Worm (Caenorhabditis elegans): ENCODE data around the gene Y57G11C.14.

Y57G11C.14 gene

ce11 chrIV:14826151-14826757 is 27.1 kb downstream of the Y57G11C.14 start:
- TF ChIP-seq egl-13 (tag; optimal IDR thresholded peaks at IDR 0.05) (no peak), nhr-85 (tag) (peak; percentile 31)

- TF ChIP-seq mdl-1 (tag; optimal IDR thresholded peaks at IDR 0.05) (no peak), fkh-8 (tag; optimal IDR thresholded peaks at IDR 0.05) (no peak), xbp-1 (tag; optimal IDR thresholded peaks at IDR 0.05) (no peak), blmp-1 (tag; optimal IDR thresholded peaks at IDR 0.05) (no peak), skn-1 (tag; optimal IDR thresholded peaks at IDR 0.05) (no peak)
These were observed 29.1 kb downstream of the Y57G11C.14 start for ce11 chrIV:14828218-14828617.

DNA sequence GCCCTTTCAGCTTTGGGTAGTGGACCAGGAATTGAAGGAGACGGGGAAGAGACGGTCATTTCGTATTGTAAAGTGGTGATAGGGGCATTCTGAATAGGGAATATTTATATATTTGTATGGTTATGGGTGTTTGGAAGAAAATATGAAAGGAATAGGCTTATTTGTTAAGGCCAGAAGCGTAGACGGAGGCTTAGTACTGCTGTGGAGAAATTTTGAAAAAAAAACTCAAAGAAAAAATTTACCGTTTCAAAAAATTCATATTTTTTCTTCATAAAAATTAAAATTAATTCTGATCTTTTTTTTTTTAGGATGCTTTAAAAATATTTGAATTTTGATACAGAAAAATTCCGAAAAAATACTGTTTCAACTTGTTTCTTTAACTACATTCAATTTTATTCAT is 29.9 kb downstream of the Y57G11C.14 start, which contains the start of gene hhat-2:
hhat-2 (minus strand) TSS at position 101 of the 400 bp plus-strand sequence.
- TF ChIP-seq C04F5.9 (tag; optimal IDR thresholded peaks at IDR 0.05) (no peak), unc-62 (GFP tag; optimal IDR thresholded peaks at IDR 0.05) (no peak), nhr-47 (tag; optimal IDR thresholded peaks at IDR 0.05) (no peak), hlh-17 (GFP tag; optimal IDR thresholded peaks at IDR 0.05; ENCODE audit: borderline replicate concordance) (no peak), unc-130 (tag; optimal IDR thresholded peaks at IDR 0.05) (no peak), snu-23 (GFP tag; optimal IDR thresholded peaks at IDR 0.05) (no peak), vab-15 (tag; optimal IDR thresholded peaks at IDR 0.05) (no peak), dsc-1 (tag; optimal IDR thresholded peaks at IDR 0.05) (no peak), lsy-2 (tag; optimal IDR thresholded peaks at IDR 0.05) (no peak), nhr-28 (tag; optimal IDR thresholded peaks at IDR 0.05) (no peak), fos-1 (tag; optimal IDR thresholded peaks at IDR 0.05) (no peak), fkh-8 (tag; optimal IDR thresholded peaks at IDR 0.05) (no peak), tlp-1 (tag; optimal IDR thresholded peaks at IDR 0.05) (no peak)

ce11 chrIV:14833537-14833936 is 34.4 kb downstream of the Y57G11C.14 start:
- TF ChIP-seq blmp-1 (tag; optimal IDR thresholded peaks at IDR 0.05) (peak; percentile 65), nhr-85 (tag) (peak; percentile 57), ceh-90 (tag; optimal IDR thresholded peaks at IDR 0.05) (no peak), nhr-76 (tag; optimal IDR thresholded peaks at IDR 0.05) (no peak), ceh-63 (GFP tag; optimal IDR thresholded peaks at IDR 0.05) (no peak), mep-1 (tag; optimal IDR thresholded peaks at IDR 0.05) (peak; percentile 34), lir-3 (tag; optimal IDR thresholded peaks at IDR 0.05; ENCODE audit: poor library complexity) (no peak), nhr-77 (tag; optimal IDR thresholded peaks at IDR 0.05) (no peak)

ce11 chrIV:14836885-14837284 is 37.8 kb downstream of the Y57G11C.14 start, which contains the start of gene Y57G11C.22:
Y57G11C.22 (plus strand) TSS chrIV:14837211.
- TF ChIP-seq nhr-19 (GFP tag; conservative IDR thresholded peaks at IDR 0.05) (peak; percentile 29), nhr-71 (tag; optimal IDR thresholded peaks at IDR 0.05) (peak; percentile 63), lin-39 (tag; optimal IDR thresholded peaks at IDR 0.05) (no peak), isw-1 (GFP tag; IDR thresholded peaks at IDR 0.05) (no peak; the same call in 1 of the 2 replicates), C34B4.2 (tag; optimal IDR thresholded peaks at IDR 0.05) (no peak), nhr-47 (tag; optimal IDR thresholded peaks at IDR 0.05) (peak; percentile 67), fkh-8 (tag; optimal IDR thresholded peaks at IDR 0.05) (peak; percentile 39), unc-86 (tag; optimal IDR thresholded peaks at IDR 0.05) (peak; percentile 63), ztf-4 (tag; optimal IDR thresholded peaks at IDR 0.05) (no peak), snu-23 (GFP tag; optimal IDR thresholded peaks at IDR 0.05) (peak; percentile 62), snpc-4 (tag; optimal IDR thresholded peaks at IDR 0.05) (no peak), ceh-82 (tag; optimal IDR thresholded peaks at IDR 0.05) (peak; percentile 16 to 66 (median 27)), unc-98 (GFP tag; IDR thresholded peaks at IDR 0.05) (no peak), egl-13 (tag; optimal IDR thresholded peaks at IDR 0.05) (no peak), xbp-1 (tag; optimal IDR thresholded peaks at IDR 0.05) (peak; percentile 36), tbx-2 (tag; optimal IDR thresholded peaks at IDR 0.05) (peak; percentile 39), zip-4 (GFP tag; optimal IDR thresholded peaks at IDR 0.05) (no peak), nhr-20 (tag; optimal IDR thresholded peaks at IDR 0.05) (peak; percentile 5), dsc-1 (tag; optimal IDR thresholded peaks at IDR 0.05) (peak; percentile 79), sup-37 (GFP tag; optimal IDR thresholded peaks at IDR 0.05) (no peak), lsy-2 (tag; optimal IDR thresholded peaks at IDR 0.05) (peak; percentile 16 to 43), fos-1 (tag; optimal IDR thresholded peaks at IDR 0.05) (no peak), sox-4 (tag; optimal IDR thresholded peaks at IDR 0.05) (peak; percentile 14), pax-3 (tag; optimal IDR thresholded peaks at IDR 0.05) (peak; percentile 5), nhr-237 (tag; optimal IDR thresholded peaks at IDR 0.05) (no peak), nhr-90 (tag; optimal IDR thresholded peaks at IDR 0.05; ENCODE audit: poor library complexity) (no peak), dpl-1 (GFP tag; optimal IDR thresholded peaks at IDR 0.05) (peak in 1 of 3 experiments; percentile 26)
